Worm (Caenorhabditis elegans): ENCODE measurements around the gene K01A12.2.

- TF ChIP-seq fkh-10 (GFP tag; optimal IDR thresholded peaks at IDR 0.05) = no peak
- TF ChIP-seq nhr-237 (tag; optimal IDR thresholded peaks at IDR 0.05) = no peak
Observed at ce11 chrX:8580217-8580616, 32.9 kb upstream of the K01A12.2 start, which contains the start of gene F18E9.4.

Data from whole organism, L1 larva.